Fruit fly (Drosophila melanogaster) whole organism, prepupa: Measurements from ENCODE around the gene SelG.

Experiments used
- CG10631 ChIP-seq: fragments of 200-800 bp; sonication (Bioruptor generic); optimal IDR thresholded peaks from 2 replicates; lab custom pipeline; 2016; ENCODE audit warnings: missing biosample characterization, missing genetic modification characterization
- CG10669 ChIP-seq: fragments of 200-800 bp; sonication (Bioruptor generic); optimal IDR thresholded peaks from 3 replicates; lab custom pipeline; 2018; ENCODE audit warnings: missing biosample characterization, mild to moderate bottlenecking, missing genetic modification characterization, moderate library complexity
- CG11294 ChIP-seq: fragments of 200-800 bp; sonication (Bioruptor generic); IDR thresholded peaks from 2 replicates; pipeline ENCODE4 v1.3.6; 2022; ENCODE audit warnings: missing biosample characterization, missing genetic modification characterization
- CG11762 ChIP-seq: fragments of 200-800 bp; sonication (Bioruptor generic); optimal IDR thresholded peaks from 3 replicates; lab custom pipeline; 2016; ENCODE audit warnings: missing biosample characterization, missing genetic modification characterization; ENCODE audit not compliant: insufficient read depth
- CG11902 ChIP-seq: fragments of 200-800 bp; sonication (Bioruptor generic); optimal IDR thresholded peaks from 3 replicates; lab custom pipeline; 2016; ENCODE audit warnings: missing biosample characterization, missing genetic modification characterization
- CG15336 ChIP-seq: fragments of 200-800 bp; sonication (Bioruptor generic); IDR thresholded peaks from 2 replicates; pipeline ENCODE4 v1.3.6; 2022; ENCODE audit warnings: missing biosample characterization, missing genetic modification characterization
- CG1621 ChIP-seq: fragments of 200-800 bp; sonication (Bioruptor generic); optimal IDR thresholded peaks from 3 replicates; lab custom pipeline; 2018; ENCODE audit warnings: missing biosample characterization, mild to moderate bottlenecking, missing genetic modification characterization
- CG3032 ChIP-seq: fragments of 200-800 bp; optimal IDR thresholded peaks from 2 replicates; lab custom pipeline; 2019; ENCODE audit warnings: missing biosample characterization, mild to moderate bottlenecking, missing genetic modification characterization, moderate library complexity
- CG31627 ChIP-seq: fragments of 200-800 bp; sonication (Bioruptor generic); optimal IDR thresholded peaks from 3 replicates; lab custom pipeline; 2016; ENCODE audit warnings: missing biosample characterization, missing genetic modification characterization
- CG32006 ChIP-seq: fragments of 200-800 bp; sonication (Bioruptor generic); optimal IDR thresholded peaks from 3 replicates; lab custom pipeline; 2017; ENCODE audit warnings: missing biosample characterization, mild to moderate bottlenecking, missing genetic modification characterization
- CG34406 ChIP-seq: fragments of 200-800 bp; sonication (Bioruptor generic); optimal IDR thresholded peaks from 3 replicates; lab custom pipeline; 2016; ENCODE audit warnings: missing biosample characterization, missing genetic modification characterization
- CG3919 ChIP-seq: fragments of 200-800 bp; sonication (Bioruptor generic); optimal IDR thresholded peaks from 3 replicates; lab custom pipeline; 2016; ENCODE audit warnings: missing biosample characterization, missing genetic modification characterization
- CG4318 ChIP-seq: fragments of 200-800 bp; sonication (Bioruptor generic); optimal IDR thresholded peaks from 3 replicates; lab custom pipeline; 2017; ENCODE audit warnings: missing biosample characterization, mild to moderate bottlenecking, missing genetic modification characterization
- CG6163 ChIP-seq: fragments of 200-800 bp; sonication (Bioruptor generic); IDR thresholded peaks from 3 replicates; pipeline ENCODE4 v1.3.6; 2022; ENCODE audit warnings: missing biosample characterization, missing genetic modification characterization
- CG6808 ChIP-seq: fragments of 200-800 bp; sonication (Bioruptor generic); optimal IDR thresholded peaks from 3 replicates; lab custom pipeline; 2017; ENCODE audit warnings: missing biosample characterization, missing genetic modification characterization, mild to moderate bottlenecking, moderate library complexity, missing genetic modification reagents
- CG6854 ChIP-seq: fragments of 200-800 bp; sonication (Bioruptor generic); optimal IDR thresholded peaks from 2 replicates; lab custom pipeline; 2017; ENCODE audit warnings: missing biosample characterization, mild to moderate bottlenecking, missing genetic modification characterization
- CG7368 ChIP-seq: fragments of 200-800 bp; sonication (Bioruptor generic); optimal IDR thresholded peaks from 3 replicates; lab custom pipeline; 2016; ENCODE audit warnings: missing biosample characterization, missing genetic modification characterization
- CG8119 ChIP-seq: fragments of 200-800 bp; sonication (Bioruptor generic); IDR thresholded peaks from 3 replicates; pipeline ENCODE4 v1.3.6; 2022; ENCODE audit warnings: missing biosample characterization, missing genetic modification characterization
- CG8319 ChIP-seq: fragments of 200-800 bp; sonication (Bioruptor generic); optimal IDR thresholded peaks from 3 replicates; lab custom pipeline; 2016; ENCODE audit warnings: missing biosample characterization, missing genetic modification characterization
- CG9139 ChIP-seq: fragments of 200-800 bp; sonication (Bioruptor generic); optimal IDR thresholded peaks from 3 replicates; lab custom pipeline; 2017; ENCODE audit warnings: missing biosample characterization, mild to moderate bottlenecking, missing genetic modification characterization
- Eip75B ChIP-seq: fragments of 200-800 bp; sonication (Bioruptor generic); optimal IDR thresholded peaks from 3 replicates; lab custom pipeline; 2016; ENCODE audit warnings: missing biosample characterization, missing genetic modification characterization
- Eip78C ChIP-seq: fragments of 200-800 bp; sonication (Bioruptor generic); peaks from one replicate; lab custom pipeline; 2016; ENCODE audit warnings: missing biosample characterization, missing genetic modification characterization
- Eip93F ChIP-seq: fragments of 200-800 bp; sonication (Bioruptor generic); optimal IDR thresholded peaks from 2 replicates; lab custom pipeline; 2016; ENCODE audit warnings: missing biosample characterization, mild to moderate bottlenecking, missing genetic modification characterization
- Gug ChIP-seq: fragments of 200-800 bp; sonication (Bioruptor generic); IDR thresholded peaks from 2 replicates; pipeline ENCODE4 v1.3.6; 2022; ENCODE audit warnings: missing biosample characterization, missing genetic modification characterization
- Hr38 ChIP-seq: sonication (Bioruptor generic); optimal IDR thresholded peaks from 2 replicates; lab custom pipeline; 2016; ENCODE audit warnings: missing biosample characterization, missing genetic modification characterization
- Hr39 ChIP-seq: fragments of 200-800 bp; sonication (Bioruptor generic); optimal IDR thresholded peaks from 2 replicates; lab custom pipeline; 2016; ENCODE audit warnings: missing biosample characterization, missing genetic modification characterization
- Hr4 ChIP-seq: fragments of 200-800 bp; sonication (Bioruptor generic); optimal IDR thresholded peaks from 3 replicates; lab custom pipeline; 2016; ENCODE audit warnings: missing biosample characterization, missing genetic modification characterization
- Lpt ChIP-seq: fragments of 200-800 bp; sonication (Bioruptor generic); optimal IDR thresholded peaks from 3 replicates; lab custom pipeline; 2016; ENCODE audit warnings: missing biosample characterization, missing genetic modification characterization
- Met ChIP-seq: fragments of 200-800 bp; sonication (Bioruptor generic); optimal IDR thresholded peaks from 3 replicates; lab custom pipeline; 2016; ENCODE audit warnings: missing biosample characterization, missing genetic modification characterization
- Smox ChIP-seq: fragments of 200-800 bp; sonication (Bioruptor generic); optimal IDR thresholded peaks from 3 replicates; lab custom pipeline; 2016; ENCODE audit warnings: missing biosample characterization, missing genetic modification characterization
- Sox102F ChIP-seq: fragments of 200-800 bp; sonication (Bioruptor generic); optimal IDR thresholded peaks from 2 replicates; lab custom pipeline; 2016; ENCODE audit warnings: missing biosample characterization, mild to moderate bottlenecking, missing genetic modification characterization
- Sox14 ChIP-seq: fragments of 200-800 bp; sonication (Bioruptor generic); optimal IDR thresholded peaks from 3 replicates; lab custom pipeline; 2016; ENCODE audit warnings: missing biosample characterization, missing genetic modification characterization
- Sox15 ChIP-seq: fragments of 200-800 bp; sonication (Bioruptor generic); optimal IDR thresholded peaks from 3 replicates; lab custom pipeline; 2016; ENCODE audit warnings: missing biosample characterization, missing genetic modification characterization
- achi ChIP-seq: fragments of 200-800 bp; sonication (Bioruptor generic); optimal IDR thresholded peaks from 3 replicates; lab custom pipeline; 2016; ENCODE audit warnings: missing biosample characterization, missing genetic modification characterization
- acj6 ChIP-seq: fragments of 200-800 bp; sonication (Bioruptor generic); optimal IDR thresholded peaks from 3 replicates; lab custom pipeline; 2016; ENCODE audit warnings: missing biosample characterization, missing genetic modification characterization
- dsx ChIP-seq: fragments of 200-800 bp; optimal IDR thresholded peaks from 3 replicates; lab custom pipeline; 2019; ENCODE audit warnings: missing biosample characterization, mild to moderate bottlenecking, missing genetic modification characterization, moderate library complexity; ENCODE audit not compliant: poor library complexity, severe bottlenecking
- eg ChIP-seq: fragments of 200-800 bp; sonication (Bioruptor generic); IDR thresholded peaks from 3 replicates; pipeline ENCODE4 v1.3.6; 2022; ENCODE audit warnings: missing biosample characterization, missing genetic modification characterization
- esn ChIP-seq: fragments of 200-800 bp; sonication (Bioruptor generic); optimal IDR thresholded peaks from 2 replicates; lab custom pipeline; 2016; ENCODE audit warnings: missing biosample characterization, mild to moderate bottlenecking, missing genetic modification characterization, moderate library complexity
- fd59A ChIP-seq: fragments of 200-800 bp; sonication (Bioruptor generic); optimal IDR thresholded peaks from 2 replicates; lab custom pipeline; 2017; ENCODE audit warnings: missing biosample characterization, mild to moderate bottlenecking, missing genetic modification characterization, missing genetic modification reagents
- fd85E ChIP-seq: fragments of 200-800 bp; sonication (Bioruptor generic); optimal IDR thresholded peaks from 3 replicates; lab custom pipeline; 2016; ENCODE audit warnings: missing biosample characterization, missing genetic modification characterization
- fkh ChIP-seq: fragments of 200-800 bp; sonication (Bioruptor generic); optimal IDR thresholded peaks from 3 replicates; lab custom pipeline; 2017; ENCODE audit warnings: missing biosample characterization, mild to moderate bottlenecking, missing genetic modification characterization, moderate library complexity
- net ChIP-seq: fragments of 200-800 bp; sonication (Bioruptor generic); optimal IDR thresholded peaks from 3 replicates; lab custom pipeline; 2016; ENCODE audit warnings: missing biosample characterization, missing genetic modification characterization
- pdm3 ChIP-seq: fragments of 200-800 bp; sonication (Bioruptor generic); optimal IDR thresholded peaks from 3 replicates; lab custom pipeline; 2016; ENCODE audit warnings: missing biosample characterization, missing genetic modification characterization
- salr ChIP-seq, 2 experiments: fragments of 200-800 bp; sonication (Bioruptor generic); optimal IDR thresholded peaks; 3 replicates each; lab custom pipeline; 2016 to 2018; ENCODE audit warnings: missing biosample characterization in 2 of 2, missing genetic modification characterization in 2 of 2, mild to moderate bottlenecking in 1 of 2
- spab ChIP-seq: fragments of 200-800 bp; sonication (Bioruptor generic); optimal IDR thresholded peaks from 2 replicates; lab custom pipeline; 2017; ENCODE audit warnings: missing biosample characterization, mild to moderate bottlenecking, missing genetic modification characterization, missing genetic modification reagents
- ss ChIP-seq, 2 experiments: fragments of 200-800 bp; sonication (Bioruptor generic); optimal IDR thresholded peaks; 2 replicates in 1 of 2; 3 replicates in 1 of 2; lab custom pipeline; 2017 to 2018; ENCODE audit warnings: mild to moderate bottlenecking in 2 of 2, missing biosample characterization in 2 of 2, missing genetic modification characterization in 2 of 2, moderate library complexity in 1 of 2
- svp ChIP-seq: fragments of 200-800 bp; sonication (Bioruptor generic); peaks from one replicate; lab custom pipeline; 2016; ENCODE audit warnings: missing biosample characterization, missing genetic modification characterization
- topi ChIP-seq: fragments of 200-800 bp; sonication (Bioruptor generic); optimal IDR thresholded peaks from 3 replicates; lab custom pipeline; 2016; ENCODE audit warnings: missing biosample characterization, missing genetic modification characterization
- vri ChIP-seq: fragments of 200-800 bp; sonication (Bioruptor generic); optimal IDR thresholded peaks from 3 replicates; lab custom pipeline; 2016; ENCODE audit warnings: missing biosample characterization, mild to moderate bottlenecking, missing genetic modification characterization

The SelG gene

DNA sequence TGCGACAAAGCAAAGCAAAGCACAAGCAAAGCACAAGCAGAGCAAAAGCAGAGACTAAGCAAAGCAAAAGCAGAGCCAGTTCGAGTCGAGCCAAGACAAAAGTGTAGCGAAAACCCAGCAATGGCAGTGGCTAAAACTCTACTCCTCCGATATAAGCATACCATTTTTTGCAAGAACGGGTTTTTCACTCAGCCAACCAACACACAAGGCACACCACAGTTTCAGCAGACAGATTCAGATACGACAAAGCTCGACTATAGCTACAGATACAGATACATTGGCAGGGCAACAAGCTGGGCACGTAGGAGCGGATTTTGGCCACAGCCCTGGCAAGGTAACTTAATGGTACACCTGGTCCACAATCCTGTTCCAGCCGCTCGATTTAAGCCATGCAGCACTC lies 26.5 kb downstream of the SelG start:
- TF ChIP-seq ss (GFP tag; optimal IDR thresholded peaks at IDR 0.05; lab: Kevin White, UChicago) (peak in 1 of 2 experiments; percentile 27), dsx (GFP tag; lab: Kevin White, UChicago) (peak; percentile 12), pdm3 (GFP tag; lab: Kevin White, UChicago) (no peak), CG1621 (tag; lab: Kevin White, UChicago) (no peak), Lpt (GFP tag; lab: Kevin White, UChicago) (peak; percentile 34), Eip78C (peak; percentile 56), CG6163 (0 out of 3 replicates have a peak, but pooled peaks have one; percentile 12), CG6854 (GFP tag; lab: Kevin White, UChicago) (peak; percentile 41)

DNA sequence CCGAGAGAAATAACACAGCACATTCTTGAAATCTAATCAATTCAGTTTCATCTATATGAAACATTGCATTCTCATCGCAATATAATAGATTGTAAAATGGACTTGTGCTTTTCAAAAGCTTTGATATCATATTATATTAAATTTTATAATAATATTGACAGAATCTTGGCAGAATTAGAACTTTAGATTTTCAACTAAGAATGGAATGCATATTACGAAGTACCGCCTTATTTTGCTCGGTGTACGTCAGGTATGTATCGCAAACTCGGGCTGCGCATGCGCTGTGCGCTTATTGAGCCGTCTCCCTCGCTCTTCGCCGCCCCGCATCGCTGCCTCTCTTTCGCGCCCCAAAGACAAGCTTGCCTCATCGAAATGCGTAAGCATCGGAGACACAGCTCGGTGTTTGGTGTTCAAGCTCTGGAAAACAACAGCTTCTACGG lies 28.1 kb downstream of the SelG start:
- TF ChIP-seq Sox102F (peak; percentile 68), CG3032 (tag; lab: Kevin White, UChicago) (peak; percentile 93), spab (GFP tag; lab: Kevin White, UChicago) (peak; percentile 82), Eip75B (GFP tag; lab: Kevin White, UChicago) (peak; percentile 68), CG10669 (GFP tag; lab: Kevin White, UChicago) (peak; percentile 86), esn (GFP tag; lab: Kevin White, UChicago) (peak; percentile 84), Sox15 (peak; percentile 72), CG9139 (GFP tag; lab: Kevin White, UChicago) (peak; percentile 73), CG11902 (peak; percentile 53), CG15336 (GFP tag; lab: Robert Waterston, UW) (peak; percentile 93), achi (GFP tag; lab: Kevin White, UChicago) (peak; percentile 86), CG34406 (GFP tag; lab: Kevin White, UChicago) (peak; percentile 88), Eip93F (GFP tag; lab: Kevin White, UChicago) (no peak), vri (GFP tag; lab: Kevin White, UChicago) (peak; percentile 47), fkh (GFP tag; lab: Kevin White, UChicago) (peak; percentile 53), pdm3 (GFP tag; lab: Kevin White, UChicago) (peak; percentile 68), CG3919 (GFP tag; lab: Kevin White, UChicago) (peak; percentile 81), CG11762 (peak; percentile 74), salr (GFP tag; optimal IDR thresholded peaks at IDR 0.05; lab: Kevin White, UChicago) (peak; percentile 56 to 62), Hr39 (GFP tag; lab: Kevin White, UChicago) (peak; percentile 59), Hr4 (peak; percentile 78), eg (GFP tag; lab: Robert Waterston, UW) (peak; percentile 88), CG4318 (peak; percentile 94), Met (peak; percentile 72), CG32006 (GFP tag; lab: Kevin White, UChicago) (peak; percentile 96), CG6808 (GFP tag; lab: Kevin White, UChicago) (peak; percentile 92), acj6 (GFP tag; lab: Kevin White, UChicago) (peak; percentile 82), CG1621 (tag; lab: Kevin White, UChicago) (peak; percentile 81), CG7368 (GFP tag; lab: Kevin White, UChicago) (peak; percentile 61), CG8119 (GFP tag; lab: Robert Waterston, UW) (peak; percentile 95), CG6163 (peak; percentile 80), svp (peak; percentile 89), CG11294 (GFP tag; lab: Robert Waterston, UW) (peak; percentile 55), fd85E (peak; percentile 56), CG8319 (GFP tag; lab: Kevin White, UChicago) (peak; percentile 57), Gug (GFP tag; lab: Robert Waterston, UW) (peak; percentile 86), net (peak; percentile 80), fd59A (GFP tag; lab: Kevin White, UChicago) (peak; percentile 83), Smox (GFP tag; lab: Kevin White, UChicago) (peak; percentile 75), CG6854 (GFP tag; lab: Kevin White, UChicago) (peak; percentile 92), Hr38 (GFP tag; lab: Kevin White, UChicago) (no peak), CG31627 (GFP tag; lab: Kevin White, UChicago) (peak; percentile 47), CG10631 (GFP tag; lab: Kevin White, UChicago) (peak; percentile 86), topi (GFP tag; lab: Kevin White, UChicago) (peak; percentile 77), Sox14 (GFP tag; lab: Kevin White, UChicago) (peak; percentile 56)
